Worm (Caenorhabditis elegans): ENCODE data around the gene slc-36.5.

DNA sequence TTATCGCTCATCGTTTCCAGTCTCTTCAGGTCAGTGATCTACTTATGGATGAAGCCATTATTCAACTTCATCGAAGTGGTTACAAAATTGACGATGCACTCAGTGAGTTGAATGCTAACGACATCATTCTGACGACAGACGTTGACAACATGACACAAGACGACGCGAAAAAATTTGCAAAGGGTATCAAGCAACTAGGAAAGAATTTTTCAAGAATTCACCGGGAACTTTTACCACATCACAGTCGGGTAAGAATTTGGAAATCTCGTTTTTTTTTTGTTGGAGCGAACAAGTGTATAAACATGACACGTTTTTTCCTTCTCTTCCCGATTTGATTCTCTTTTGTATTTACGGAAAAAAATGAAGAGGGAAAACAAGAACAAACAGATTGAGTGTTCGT, 36.2 kb downstream of the slc-36.5 start:
- TF ChIP-seq tbx-2 (tag; optimal IDR thresholded peaks at IDR 0.05) (no peak), unc-62 (GFP tag; optimal IDR thresholded peaks at IDR 0.05) (no peak), jun-1 (tag; optimal IDR thresholded peaks at IDR 0.05) (no peak), fkh-2 (tag; optimal IDR thresholded peaks at IDR 0.05) (no peak)

Data from whole organism, L3 larva.